Worm (Caenorhabditis elegans): ENCODE results near the gene Y75B8A.23.

Gene Y75B8A.23

DNA sequence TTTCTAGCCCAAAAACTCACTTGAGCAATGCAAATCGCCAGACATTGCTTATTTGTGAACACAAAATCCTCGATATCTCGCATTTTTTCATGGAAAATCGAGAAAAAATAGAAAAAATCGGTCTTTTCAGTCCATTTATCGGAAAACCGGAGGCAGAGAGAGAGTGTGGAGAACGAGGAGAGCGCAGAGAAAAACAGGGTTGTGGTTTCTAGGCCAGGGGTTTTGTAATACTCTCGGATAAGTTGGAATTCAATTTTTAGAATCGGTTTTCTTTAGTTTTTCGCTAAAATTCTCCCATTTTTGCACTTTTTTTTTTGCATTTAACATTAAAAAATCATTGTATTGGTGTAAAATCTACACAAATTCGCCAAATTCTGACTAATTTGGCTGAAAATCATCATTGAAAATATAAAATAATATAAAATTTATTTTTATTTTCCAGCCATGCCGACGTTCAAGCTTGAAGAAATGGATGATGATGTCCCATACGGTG lies 23.2 kb downstream of the Y75B8A.23 start, which contains the start of the genes Y75B8A.24 and Y75B8A.25 (continued):
- no peak for TF ChIP-seq ztf-11 (tag; optimal IDR thresholded peaks at IDR 0.05)
- TF ChIP-seq hif-1 (tag; optimal IDR thresholded peaks at IDR 0.05): peak in 1 of 2 experiments; percentile 79
- peak; percentile 29; the same call in 1 of the 2 replicates for TF ChIP-seq pha-4 (GFP tag; IDR thresholded peaks at IDR 0.05)
- no peak for TF ChIP-seq pha-4 (tag; optimal IDR thresholded peaks at IDR 0.05)
- no peak for TF ChIP-seq lin-29 (GFP tag; IDR thresholded peaks at IDR 0.05)
- TF ChIP-seq Y48G9A.11 (GFP tag; IDR thresholded peaks at IDR 0.05): peak; percentile 81
- peak; percentile 38 for TF ChIP-seq nhr-102 (tag; optimal IDR thresholded peaks at IDR 0.05)
- no peak for TF ChIP-seq T20F7.1 (GFP tag; optimal IDR thresholded peaks at IDR 0.05)
- TF ChIP-seq egl-43 (GFP tag; IDR thresholded peaks at IDR 0.05): no peak
- peak; percentile 71; the same call in 1 of the 2 replicates for TF ChIP-seq dmd-9 (GFP tag; IDR thresholded peaks at IDR 0.05)
- TF ChIP-seq hmg-1.1 (GFP tag; IDR thresholded peaks at IDR 0.05): peak; percentile 21; the same call in 1 of the 2 replicates

DNA sequence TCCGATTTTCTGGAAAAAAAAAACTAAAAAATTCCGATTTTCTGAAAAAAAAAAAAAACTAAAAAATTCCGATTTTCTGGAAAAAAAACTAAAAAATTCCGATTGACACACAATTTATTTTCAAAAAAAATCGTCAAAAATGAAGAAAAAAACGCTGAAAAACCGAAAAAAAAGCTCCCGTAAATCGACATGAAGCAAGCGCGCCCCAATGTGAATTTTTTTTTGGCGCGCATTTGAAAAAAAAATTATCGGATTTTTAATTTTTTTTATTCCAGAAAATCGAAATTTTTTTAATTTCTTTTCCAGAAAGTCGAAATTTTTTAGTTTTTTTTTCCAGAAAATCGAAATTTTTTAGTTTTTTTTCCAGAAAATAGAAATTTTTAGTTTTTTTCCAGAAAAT lies 28.3 kb downstream of the Y75B8A.23 start:
- no peak for TF ChIP-seq pqm-1 (tag; optimal IDR thresholded peaks at IDR 0.05)
- TF ChIP-seq dpl-1 (GFP tag; optimal IDR thresholded peaks at IDR 0.05): peak; percentile 72
- TF ChIP-seq F37D6.2 (tag; optimal IDR thresholded peaks at IDR 0.05): no peak
- TF ChIP-seq lin-38 (GFP tag; IDR thresholded peaks at IDR 0.05): peak; percentile 84
- TF ChIP-seq mes-2 (tag; optimal IDR thresholded peaks at IDR 0.05; ENCODE audit: poor library complexity, severe bottlenecking): peak; percentile 58

DNA sequence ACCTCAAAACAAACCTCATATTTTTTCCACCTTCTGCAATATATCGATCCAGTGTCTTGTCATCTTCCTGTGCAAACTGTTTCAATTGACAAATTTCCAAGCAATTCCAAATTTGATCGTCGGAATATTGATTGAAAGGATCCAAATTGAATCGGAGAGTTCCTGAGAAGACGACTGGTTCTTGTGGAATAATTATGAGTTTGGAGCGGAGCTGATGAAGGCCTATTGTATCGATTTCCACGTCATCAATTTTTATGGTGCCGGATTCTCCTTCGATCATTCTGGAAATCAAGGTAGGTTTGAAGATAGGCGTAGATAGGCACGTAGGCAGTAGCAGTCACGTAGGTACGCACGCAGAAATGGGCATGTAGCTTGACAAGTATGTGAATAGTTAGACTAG lies 33.7 kb downstream of the Y75B8A.23 start:
- no peak for TF ChIP-seq nhr-77 (tag; optimal IDR thresholded peaks at IDR 0.05)
- peak in 1 of 2 experiments; percentile 84 for TF ChIP-seq unc-62 (GFP tag; optimal IDR thresholded peaks at IDR 0.05 in 1 of 2)
- TF ChIP-seq unc-62 (tag; optimal IDR thresholded peaks at IDR 0.05): no peak
- no peak for TF ChIP-seq ctbp-1 (GFP tag; IDR thresholded peaks at IDR 0.05)
- TF ChIP-seq aha-1 (tag): peak; percentile 93
- TF ChIP-seq lin-38 (GFP tag; IDR thresholded peaks at IDR 0.05): no peak
- no peak for TF ChIP-seq nhr-6 (tag; optimal IDR thresholded peaks at IDR 0.05)
- no peak for TF ChIP-seq F49E8.2 (tag; optimal IDR thresholded peaks at IDR 0.05; ENCODE audit: borderline replicate concordance)
- no peak for TF ChIP-seq R02D3.7 (tag; optimal IDR thresholded peaks at IDR 0.05)
- TF ChIP-seq lir-3 (tag; optimal IDR thresholded peaks at IDR 0.05): no peak

DNA sequence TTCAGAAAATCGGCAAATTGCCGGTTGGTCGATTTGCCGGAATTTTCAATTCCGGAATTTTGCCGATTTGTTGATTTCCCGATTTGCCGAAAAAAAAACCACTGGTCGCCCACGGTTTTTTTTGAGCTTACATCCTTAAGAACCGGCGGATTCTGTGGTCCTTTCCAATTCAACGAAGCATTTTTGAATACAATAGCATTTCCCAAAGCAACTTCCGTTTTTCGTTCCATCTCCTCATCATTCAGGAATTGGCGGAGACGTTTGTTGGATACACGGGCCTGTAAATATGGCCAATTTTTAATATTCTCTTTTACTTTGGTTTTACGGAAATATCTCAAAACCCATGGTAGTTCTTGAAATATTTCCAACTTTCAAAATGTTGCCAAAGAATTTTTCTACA lies 42.0 kb downstream of the Y75B8A.23 start:
- TF ChIP-seq aha-1 (tag) (peak; percentile 93), snpc-4 (tag; optimal IDR thresholded peaks at IDR 0.05) (no peak)

DNA sequence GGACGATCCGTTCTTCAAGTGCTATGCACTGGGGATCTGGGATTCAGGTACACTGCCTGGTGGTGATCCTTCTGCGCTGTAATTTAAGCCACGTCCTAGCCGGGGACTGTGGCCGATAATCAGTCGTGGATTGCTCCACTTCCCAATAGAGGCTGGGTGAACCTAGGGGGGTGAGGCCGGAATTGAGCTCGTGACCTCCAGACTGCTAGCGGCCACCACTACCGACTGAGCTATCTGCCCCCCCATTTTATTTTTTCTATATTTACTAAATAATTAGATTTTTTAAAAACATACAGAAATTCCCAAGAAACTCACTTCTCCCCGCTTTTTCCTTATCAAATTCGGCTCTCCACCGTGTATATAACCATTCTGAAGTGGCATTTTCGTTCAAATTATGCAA lies 46.8 kb downstream of the Y75B8A.23 start:
- no peak for TF ChIP-seq jun-1 (tag; optimal IDR thresholded peaks at IDR 0.05)
- TF ChIP-seq php-3 (GFP tag; IDR thresholded peaks at IDR 0.05): no peak
- no peak for TF ChIP-seq fkh-10 (GFP tag; optimal IDR thresholded peaks at IDR 0.05)
- peak; percentile 52 for TF ChIP-seq set-16 (GFP tag; IDR thresholded peaks at IDR 0.05)
- TF ChIP-seq lim-7 (GFP tag; IDR thresholded peaks at IDR 0.05): peak; percentile 58; the same call in 1 of the 2 replicates
- no peak for TF ChIP-seq hif-1 (tag; optimal IDR thresholded peaks at IDR 0.05)
- no peak for TF ChIP-seq nhr-102 (tag; optimal IDR thresholded peaks at IDR 0.05)
- 0 out of 2 replicates have a peak, but pooled peaks have one; percentile 50 for TF ChIP-seq dmd-8 (GFP tag; IDR thresholded peaks at IDR 0.05)
- no peak for TF ChIP-seq zfp-2 (tag; optimal IDR thresholded peaks at IDR 0.05)
- TF ChIP-seq madf-5 (GFP tag; IDR thresholded peaks at IDR 0.05): no peak

Data from whole organism, L4 larva.